Worm (Caenorhabditis elegans) whole organism, early embryonic: ENCODE results near the gene str-240.

Experiments
- ama-1 ChIP-seq: fragments of 150-350 bp; optimal IDR thresholded peaks from 2 replicates; lab custom pipeline; 2014
- ceh-36 ChIP-seq: sonication (generic microtip); optimal IDR thresholded peaks from 2 replicates; lab custom pipeline; 2016; ENCODE audit warnings: missing genetic modification characterization, inconsistent platforms, missing compliant biosample characterization
- pes-1 ChIP-seq: fragments of 200-800 bp; sonication (Bioruptor generic); IDR thresholded peaks from 2 replicates; pipeline ENCODE4 v1.3.6; 2022; ENCODE audit warnings: missing genetic modification reagents, missing genetic modification characterization, missing compliant biosample characterization

DNA sequence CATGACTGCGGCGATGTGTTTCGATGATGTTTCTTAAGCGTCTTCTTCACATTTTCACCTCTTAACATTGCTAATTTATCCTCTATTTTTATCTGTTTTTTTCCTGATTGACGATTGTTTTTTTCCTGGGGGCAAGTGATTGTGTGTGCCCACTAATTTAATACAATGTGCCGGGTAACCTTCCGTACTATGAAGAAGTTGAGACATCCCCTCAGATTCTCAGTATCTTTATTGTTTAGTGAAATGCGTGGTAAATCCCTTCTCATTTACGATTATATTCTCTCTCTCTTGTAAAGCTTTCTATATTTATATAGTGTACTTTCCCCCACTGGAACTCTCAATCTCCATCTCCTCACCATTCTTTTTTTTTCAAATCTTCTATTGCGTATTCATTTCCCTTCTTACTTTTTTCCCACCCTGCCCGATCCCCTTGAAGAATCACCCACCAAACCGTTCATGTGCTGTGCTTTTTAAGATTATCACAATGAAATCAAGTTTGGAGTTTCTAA is 45.4 kb downstream of the str-240 start:
- no peak for TF ChIP-seq ama-1 (lab: Kevin White, UChicago)
- no peak for TF ChIP-seq pes-1 (GFP tag; lab: Robert Waterston, UW)
- no peak for TF ChIP-seq ceh-36
